Worm (Caenorhabditis elegans) whole organism, L1 larva: Measurements from ENCODE around the gene nkb-2.
A peak's percentile ranks its signal among the peaks of the same experiment; 100 is the strongest.

ENCODE experiments used
- C04F5.9 ChIP-seq: sonication (generic microtip); optimal IDR thresholded peaks from 2 replicates; lab custom pipeline; 2016; ENCODE audit warnings: missing genetic modification characterization, missing compliant biosample characterization
- aha-1 ChIP-seq: fragments of 150-350 bp; optimal IDR thresholded peaks from 2 replicates; lab custom pipeline; 2014; ENCODE audit warnings: missing biosample characterization, missing genetic modification characterization
- alr-1 ChIP-seq: fragments of 200-800 bp; sonication (Bioruptor generic); optimal IDR thresholded peaks from 2 replicates; lab custom pipeline; 2018; ENCODE audit warnings: borderline replicate concordance, mild to moderate bottlenecking, missing genetic modification characterization, missing compliant biosample characterization
- blmp-1 ChIP-seq: fragments of 150-350 bp; optimal IDR thresholded peaks from 2 replicates; lab custom pipeline; 2014; ENCODE audit warnings: missing biosample characterization, missing genetic modification characterization
- ceh-63 ChIP-seq: fragments of 200-800 bp; sonication (Bioruptor generic); optimal IDR thresholded peaks from 2 replicates; lab custom pipeline; 2018; ENCODE audit warnings: mild to moderate bottlenecking, missing genetic modification characterization, missing compliant biosample characterization
- ces-1 ChIP-seq: fragments of 150-350 bp; optimal IDR thresholded peaks from 2 replicates; lab custom pipeline; 2014; ENCODE audit warnings: missing biosample characterization, missing genetic modification reagents, missing genetic modification characterization
- dpl-1 ChIP-seq, 3 experiments: fragments of 150-350 bp in 2 of 3; sonication (generic microtip) in 1 of 3; optimal IDR thresholded peaks; 2 replicates each; lab custom pipeline; 2014 to 2017; ENCODE audit warnings: missing biosample characterization in 3 of 3, missing genetic modification characterization in 3 of 3, missing genetic modification reagents in 3 of 3
- dsc-1 ChIP-seq: sonication (generic microtip); optimal IDR thresholded peaks from 2 replicates; lab custom pipeline; 2016; ENCODE audit warnings: mild to moderate bottlenecking, missing genetic modification characterization, missing compliant biosample characterization
- efl-3 ChIP-seq: fragments of 200-800 bp; sonication (Bioruptor generic); optimal IDR thresholded peaks from 2 replicates; lab custom pipeline; 2018; ENCODE audit warnings: mild to moderate bottlenecking, missing genetic modification characterization, missing compliant biosample characterization
- elt-2 ChIP-seq: sonication (generic microtip); optimal IDR thresholded peaks from 2 replicates; lab custom pipeline; 2016; ENCODE audit warnings: missing genetic modification characterization, mild to moderate bottlenecking, inconsistent platforms, missing compliant biosample characterization, missing genetic modification reagents
- ets-5 ChIP-seq: fragments of 200-800 bp; sonication (Bioruptor generic); IDR thresholded peaks from 2 replicates; pipeline ENCODE4 v1.3.6; 2022; ENCODE audit warnings: missing genetic modification characterization, missing compliant biosample characterization
- fkh-10 ChIP-seq: sonication (generic microtip); optimal IDR thresholded peaks from 2 replicates; lab custom pipeline; 2017; ENCODE audit warnings: missing biosample characterization, missing genetic modification reagents, missing genetic modification characterization
- hlh-17 ChIP-seq: fragments of 200-800 bp; sonication (Bioruptor generic); optimal IDR thresholded peaks from 2 replicates; lab custom pipeline; 2018; ENCODE audit warnings: missing genetic modification characterization, mild to moderate bottlenecking, missing compliant biosample characterization, moderate library complexity, borderline replicate concordance
- irx-1 ChIP-seq: sonication (generic microtip); optimal IDR thresholded peaks from 2 replicates; lab custom pipeline; 2016; ENCODE audit warnings: missing genetic modification characterization, missing compliant biosample characterization
- lin-14 ChIP-seq: fragments of 200-800 bp; sonication (Bioruptor generic); optimal IDR thresholded peaks from 2 replicates; lab custom pipeline; 2018; ENCODE audit warnings: mild to moderate bottlenecking, missing genetic modification characterization, moderate library complexity, missing compliant biosample characterization
- lir-3 ChIP-seq: sonication (generic microtip); optimal IDR thresholded peaks from 2 replicates; lab custom pipeline; 2016; ENCODE audit warnings: mild to moderate bottlenecking, missing genetic modification characterization, moderate library complexity, missing compliant biosample characterization; ENCODE audit not compliant: poor library complexity
- lsy-2 ChIP-seq, 2 experiments: fragments of 150-350 bp; optimal IDR thresholded peaks; 2 replicates each; lab custom pipeline; 2014; ENCODE audit warnings: missing biosample characterization in 2 of 2, missing genetic modification characterization in 2 of 2
- mab-9 ChIP-seq: fragments of 200-800 bp; sonication (Bioruptor generic); IDR thresholded peaks from 2 replicates; pipeline ENCODE4 v1.3.6; 2022; ENCODE audit warnings: missing genetic modification reagents, missing genetic modification characterization, missing compliant biosample characterization
- mdl-1 ChIP-seq, 2 experiments: fragments of 150-350 bp; optimal IDR thresholded peaks; 2 replicates each; lab custom pipeline; 2014 to 2017; ENCODE audit warnings: missing biosample characterization in 2 of 2, missing genetic modification characterization in 2 of 2, inconsistent platforms in 1 of 2
- mep-1 ChIP-seq: fragments of 150-350 bp; optimal IDR thresholded peaks from 2 replicates; lab custom pipeline; 2014; ENCODE audit warnings: missing biosample characterization, missing genetic modification characterization
- nhr-90 ChIP-seq: sonication (generic microtip); optimal IDR thresholded peaks from 2 replicates; lab custom pipeline; 2016; ENCODE audit warnings: mild to moderate bottlenecking, missing genetic modification characterization, missing compliant biosample characterization; ENCODE audit not compliant: poor library complexity
- pag-3 ChIP-seq: sonication (generic microtip); optimal IDR thresholded peaks from 2 replicates; lab custom pipeline; 2017; ENCODE audit warnings: missing genetic modification characterization, mild to moderate bottlenecking, missing compliant biosample characterization, antibody characterized with exemption, borderline replicate concordance; ENCODE audit not compliant: insufficient read depth
- skn-1 ChIP-seq: fragments of 150-350 bp; optimal IDR thresholded peaks from 2 replicates; lab custom pipeline; 2014; ENCODE audit warnings: missing biosample characterization, missing genetic modification characterization
- sptf-1 ChIP-seq: fragments of 150-350 bp; optimal IDR thresholded peaks from 2 replicates; lab custom pipeline; 2014; ENCODE audit warnings: missing biosample characterization, missing genetic modification characterization
- unc-30 ChIP-seq: sonication (generic microtip); optimal IDR thresholded peaks from 2 replicates; lab custom pipeline; 2017; ENCODE audit warnings: missing biosample characterization, missing genetic modification characterization
- zip-4 ChIP-seq: fragments of 200-800 bp; sonication (Bioruptor generic); optimal IDR thresholded peaks from 2 replicates; lab custom pipeline; 2018; ENCODE audit warnings: mild to moderate bottlenecking, missing genetic modification characterization, moderate library complexity, missing compliant biosample characterization
- ztf-11 ChIP-seq, 2 experiments: sonication (generic microtip); optimal IDR thresholded peaks; 2 replicates each; lab custom pipeline; 2016 to 2017; ENCODE audit warnings: missing genetic modification characterization in 2 of 2, missing biosample characterization in 1 of 2, missing compliant biosample characterization in 1 of 2

Gene nkb-2

ce11 chrIV:10630953-10631554 is 40.3 kb downstream of the nkb-2 start, which contains the start of gene F56C4.4:
TSS of gene F56C4.4 (minus strand) at chrIV:10631267.
- TF ChIP-seq elt-2 (tag; lab: Kevin White, UChicago) (peak; percentile 63), skn-1 (no peak), lin-14 (GFP tag; lab: Kevin White, UChicago) (peak; percentile 2), blmp-1 (tag; lab: Kevin White, UChicago) (peak; percentile 31)

DNA sequence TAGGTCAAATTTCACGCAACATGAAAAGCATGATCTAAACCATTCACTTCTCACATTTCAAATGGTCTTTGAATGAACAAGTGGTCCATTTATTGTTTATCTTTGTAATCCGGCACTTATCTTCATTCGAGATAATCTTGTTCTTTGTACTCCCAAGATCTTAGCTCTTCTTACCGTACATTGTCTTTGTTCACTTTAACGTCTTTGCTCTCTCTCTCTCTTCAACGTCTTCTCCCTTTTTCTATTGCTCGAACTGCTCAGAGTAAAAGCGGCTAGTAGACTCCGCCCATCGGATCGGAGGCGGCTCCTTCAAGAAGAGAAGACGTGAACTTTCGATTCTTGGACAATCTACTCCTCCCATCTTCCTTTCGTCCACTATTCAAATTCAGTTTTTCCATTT is 45.9 kb downstream of the nkb-2 start, which contains the start of gene F56C4.1:
TSS of gene F56C4.1 (plus strand) at position 301 of the 400 bp plus-strand sequence.
- TF ChIP-seq nhr-90 (tag; lab: Kevin White, UChicago) = no peak
- TF ChIP-seq efl-3 (GFP tag; lab: Kevin White, UChicago) = no peak
- no peak for TF ChIP-seq skn-1
- TF ChIP-seq ces-1 = no peak
- no peak for TF ChIP-seq dpl-1 (GFP tag; optimal IDR thresholded peaks at IDR 0.05; lab: Kevin White, UChicago)
- TF ChIP-seq pag-3 (tag; lab: Kevin White, UChicago) = no peak
- TF ChIP-seq mdl-1 (tag; optimal IDR thresholded peaks at IDR 0.05; lab: Kevin White, UChicago) = no peak
- no peak for TF ChIP-seq mep-1 (tag; lab: Kevin White, UChicago)
- no peak for TF ChIP-seq alr-1 (tag; lab: Kevin White, UChicago)
- no peak for TF ChIP-seq lir-3 (tag; lab: Kevin White, UChicago)
- TF ChIP-seq zip-4 (GFP tag; lab: Kevin White, UChicago) = no peak
- no peak for TF ChIP-seq ets-5 (GFP tag; lab: Robert Waterston, UW)
- no peak for TF ChIP-seq lsy-2 (tag; optimal IDR thresholded peaks at IDR 0.05; lab: Kevin White, UChicago)
- no peak for TF ChIP-seq ceh-63 (GFP tag; lab: Kevin White, UChicago)
- TF ChIP-seq ztf-11 (tag; optimal IDR thresholded peaks at IDR 0.05; lab: Kevin White, UChicago) = no peak
- TF ChIP-seq aha-1 (tag; lab: Kevin White, UChicago) = no peak
- no peak for TF ChIP-seq unc-30 (tag; lab: Kevin White, UChicago)
- no peak for TF ChIP-seq fkh-10

DNA sequence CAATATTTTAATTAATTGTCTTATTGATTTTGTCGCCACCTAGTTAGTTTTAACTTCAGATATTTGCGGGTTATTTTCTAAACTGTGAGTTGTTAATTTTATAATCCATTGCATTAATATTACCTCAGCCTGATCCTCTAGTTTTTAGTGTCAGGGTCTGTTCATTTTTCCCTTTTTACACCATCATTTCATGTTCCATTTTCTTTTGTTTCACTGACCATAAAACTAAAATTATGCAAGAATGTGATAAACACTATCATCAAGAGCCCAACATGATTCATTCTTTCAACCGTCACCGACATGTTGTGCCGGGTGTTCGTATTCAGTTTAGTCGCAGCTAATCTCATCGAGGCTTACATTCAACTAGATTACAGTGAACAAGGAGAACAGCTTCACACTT is 48.3 kb downstream of the nkb-2 start, which contains the start of gene F56C4.2:
TSS of gene F56C4.2 (plus strand) at position 301 of the 400 bp plus-strand sequence.
- TF ChIP-seq C04F5.9 (tag; lab: Kevin White, UChicago) (no peak), mdl-1 (tag; optimal IDR thresholded peaks at IDR 0.05; lab: Kevin White, UChicago) (no peak), hlh-17 (GFP tag; lab: Kevin White, UChicago) (no peak), lin-14 (GFP tag; lab: Kevin White, UChicago) (no peak), mab-9 (GFP tag; lab: Robert Waterston, UW) (no peak), dsc-1 (tag; lab: Kevin White, UChicago) (no peak), mep-1 (tag; lab: Kevin White, UChicago) (no peak), pag-3 (tag; lab: Kevin White, UChicago) (no peak), lir-3 (tag; lab: Kevin White, UChicago) (no peak), sptf-1 (tag; lab: Kevin White, UChicago) (no peak), irx-1 (tag; lab: Kevin White, UChicago) (no peak)
